Worm (Caenorhabditis elegans) whole organism, L2 larva: ENCODE measurements around the gene Y51B9A.6.

Experiments
- C34F6.9 ChIP-seq: fragments of 150-350 bp; optimal IDR thresholded peaks from 2 replicates; lab custom pipeline; 2014; ENCODE audit warnings: missing biosample characterization, missing genetic modification characterization
- F13H6.1 ChIP-seq: sonication (generic microtip); optimal IDR thresholded peaks from 2 replicates; lab custom pipeline; 2016; ENCODE audit warnings: missing genetic modification characterization, missing compliant biosample characterization
- R02D3.7 ChIP-seq: fragments of 150-350 bp; optimal IDR thresholded peaks from 2 replicates; lab custom pipeline; 2014; ENCODE audit warnings: missing biosample characterization, missing genetic modification characterization
- Y55F3AM.14 ChIP-seq: fragments of 200-800 bp; sonication (Bioruptor generic); optimal IDR thresholded peaks from 2 replicates; lab custom pipeline; 2018; ENCODE audit warnings: mild to moderate bottlenecking, missing genetic modification characterization, missing compliant biosample characterization
- ZK546.5 ChIP-seq: sonication (generic microtip); optimal IDR thresholded peaks from 2 replicates; lab custom pipeline; 2017; ENCODE audit warnings: missing biosample characterization, missing genetic modification characterization
- alr-1 ChIP-seq: fragments of 150-350 bp; optimal IDR thresholded peaks from 2 replicates; lab custom pipeline; 2014; ENCODE audit warnings: missing biosample characterization, missing genetic modification characterization
- aly-2 ChIP-seq: fragments of 150-350 bp; optimal IDR thresholded peaks from 2 replicates; lab custom pipeline; 2014; ENCODE audit warnings: missing biosample characterization, missing genetic modification characterization
- blmp-1 ChIP-seq: sonication (generic microtip); optimal IDR thresholded peaks from 2 replicates; lab custom pipeline; 2017; ENCODE audit warnings: missing genetic modification characterization, mild to moderate bottlenecking, missing compliant biosample characterization, antibody characterized with exemption, moderate library complexity; ENCODE audit not compliant: insufficient read depth
- ceh-16 ChIP-seq: fragments of 150-350 bp; optimal IDR thresholded peaks from 2 replicates; lab custom pipeline; 2014; ENCODE audit warnings: missing biosample characterization, missing genetic modification characterization
- ceh-82 ChIP-seq: fragments of 150-350 bp; optimal IDR thresholded peaks from 2 replicates; lab custom pipeline; 2014; ENCODE audit warnings: missing biosample characterization, missing genetic modification characterization
- crh-2 ChIP-seq: sonication (generic microtip); optimal IDR thresholded peaks from 2 replicates; lab custom pipeline; 2017; ENCODE audit warnings: missing biosample characterization, missing genetic modification characterization
- dmd-4 ChIP-seq: sonication (generic microtip); optimal IDR thresholded peaks from 2 replicates; lab custom pipeline; 2017; ENCODE audit warnings: missing biosample characterization, missing genetic modification characterization
- egl-27 ChIP-seq: sonication (generic microtip); optimal IDR thresholded peaks from 3 replicates; lab custom pipeline; 2017; ENCODE audit warnings: missing biosample characterization, missing genetic modification reagents, missing genetic modification characterization
- elt-1 ChIP-seq: fragments of 150-350 bp; optimal IDR thresholded peaks from 2 replicates; lab custom pipeline; 2014; ENCODE audit warnings: missing biosample characterization, missing genetic modification characterization
- fos-1 ChIP-seq: fragments of 150-350 bp; optimal IDR thresholded peaks from 2 replicates; lab custom pipeline; 2014; ENCODE audit warnings: missing biosample characterization, missing genetic modification characterization
- gmeb-1 ChIP-seq: fragments of 150-350 bp; optimal IDR thresholded peaks from 2 replicates; lab custom pipeline; 2014; ENCODE audit warnings: missing biosample characterization, missing genetic modification characterization
- lin-11 ChIP-seq: fragments of 150-350 bp; sonication (generic microtip); optimal IDR thresholded peaks from 2 replicates; lab custom pipeline; 2014; ENCODE audit warnings: missing biosample characterization, missing genetic modification characterization, inconsistent platforms, mixed read lengths
- lin-13 ChIP-seq: fragments of 150-350 bp; optimal IDR thresholded peaks from 2 replicates; lab custom pipeline; 2014; ENCODE audit warnings: missing biosample characterization, missing genetic modification reagents, missing genetic modification characterization
- lsy-2 ChIP-seq, 2 experiments: fragments of 150-350 bp in 1 of 2; sonication (generic microtip) in 1 of 2; optimal IDR thresholded peaks; 2 replicates each; lab custom pipeline; 2014 to 2017; ENCODE audit warnings: missing biosample characterization in 2 of 2, missing genetic modification characterization in 2 of 2
- mab-5 ChIP-seq: fragments of 150-350 bp; optimal IDR thresholded peaks from 2 replicates; lab custom pipeline; 2014; ENCODE audit warnings: missing biosample characterization, missing genetic modification characterization
- mdl-1 ChIP-seq, 2 experiments: fragments of 150-350 bp in 1 of 2; sonication (generic microtip) in 1 of 2; optimal IDR thresholded peaks; 2 replicates each; lab custom pipeline; 2017; ENCODE audit warnings: missing biosample characterization in 2 of 2, missing genetic modification characterization in 2 of 2
- nhr-11 ChIP-seq: fragments of 150-350 bp; optimal IDR thresholded peaks from 2 replicates; lab custom pipeline; 2014; ENCODE audit warnings: missing biosample characterization, missing genetic modification characterization
- nhr-129 ChIP-seq: fragments of 150-350 bp; optimal IDR thresholded peaks from 2 replicates; lab custom pipeline; 2014; ENCODE audit warnings: missing biosample characterization, missing genetic modification characterization
- nhr-21 ChIP-seq: fragments of 150-350 bp; optimal IDR thresholded peaks from 2 replicates; lab custom pipeline; 2014; ENCODE audit warnings: missing biosample characterization, missing genetic modification characterization
- nhr-237 ChIP-seq: fragments of 150-350 bp; optimal IDR thresholded peaks from 2 replicates; lab custom pipeline; 2014; ENCODE audit warnings: missing biosample characterization, missing genetic modification characterization
- nhr-25 ChIP-seq: fragments of 150-350 bp; sonication (generic microtip); optimal IDR thresholded peaks from 3 replicates; lab custom pipeline; 2014; ENCODE audit warnings: missing biosample characterization, missing genetic modification characterization
- nhr-6 ChIP-seq: fragments of 150-350 bp; optimal IDR thresholded peaks from 2 replicates; lab custom pipeline; 2014; ENCODE audit warnings: missing biosample characterization, missing genetic modification characterization
- nhr-77 ChIP-seq: fragments of 150-350 bp; optimal IDR thresholded peaks from 2 replicates; lab custom pipeline; 2014; ENCODE audit warnings: missing biosample characterization, missing genetic modification characterization
- peb-1 ChIP-seq: fragments of 150-350 bp; optimal IDR thresholded peaks from 2 replicates; lab custom pipeline; 2014; ENCODE audit warnings: missing biosample characterization, missing genetic modification characterization
- skn-1 ChIP-seq: sonication (generic microtip); optimal IDR thresholded peaks from 2 replicates; lab custom pipeline; 2017; ENCODE audit warnings: missing biosample characterization, missing genetic modification characterization
- sma-3 ChIP-seq: sonication (generic microtip); optimal IDR thresholded peaks from 2 replicates; lab custom pipeline; 2016; ENCODE audit warnings: missing genetic modification reagents, missing genetic modification characterization, missing compliant biosample characterization
- sma-9 ChIP-seq, 2 experiments: fragments of 150-350 bp in 1 of 2; sonication (generic microtip) in 1 of 2; optimal IDR thresholded peaks; 2 replicates each; lab custom pipeline; 2014 to 2016; ENCODE audit warnings: missing genetic modification characterization in 2 of 2, mild to moderate bottlenecking in 1 of 2, missing biosample characterization in 1 of 2, missing compliant biosample characterization in 1 of 2, missing genetic modification reagents in 1 of 2, moderate library complexity in 1 of 2
- snpc-4 ChIP-seq: fragments of 150-350 bp; optimal IDR thresholded peaks from 2 replicates; lab custom pipeline; 2014; ENCODE audit warnings: missing biosample characterization, missing genetic modification characterization
- unc-39 ChIP-seq: fragments of 150-350 bp; optimal IDR thresholded peaks from 2 replicates; lab custom pipeline; 2014; ENCODE audit warnings: missing biosample characterization, missing genetic modification characterization
- unc-55 ChIP-seq: fragments of 150-350 bp; sonication (generic microtip); optimal IDR thresholded peaks from 3 replicates; lab custom pipeline; 2014; ENCODE audit warnings: missing biosample characterization, missing genetic modification reagents, missing genetic modification characterization
- ztf-11 ChIP-seq: sonication (generic microtip); optimal IDR thresholded peaks from 2 replicates; lab custom pipeline; 2017; ENCODE audit warnings: missing biosample characterization, missing genetic modification characterization
- ztf-4 ChIP-seq: fragments of 150-350 bp; optimal IDR thresholded peaks from 2 replicates; lab custom pipeline; 2014; ENCODE audit warnings: missing biosample characterization, missing genetic modification characterization

Gene Y51B9A.6

DNA sequence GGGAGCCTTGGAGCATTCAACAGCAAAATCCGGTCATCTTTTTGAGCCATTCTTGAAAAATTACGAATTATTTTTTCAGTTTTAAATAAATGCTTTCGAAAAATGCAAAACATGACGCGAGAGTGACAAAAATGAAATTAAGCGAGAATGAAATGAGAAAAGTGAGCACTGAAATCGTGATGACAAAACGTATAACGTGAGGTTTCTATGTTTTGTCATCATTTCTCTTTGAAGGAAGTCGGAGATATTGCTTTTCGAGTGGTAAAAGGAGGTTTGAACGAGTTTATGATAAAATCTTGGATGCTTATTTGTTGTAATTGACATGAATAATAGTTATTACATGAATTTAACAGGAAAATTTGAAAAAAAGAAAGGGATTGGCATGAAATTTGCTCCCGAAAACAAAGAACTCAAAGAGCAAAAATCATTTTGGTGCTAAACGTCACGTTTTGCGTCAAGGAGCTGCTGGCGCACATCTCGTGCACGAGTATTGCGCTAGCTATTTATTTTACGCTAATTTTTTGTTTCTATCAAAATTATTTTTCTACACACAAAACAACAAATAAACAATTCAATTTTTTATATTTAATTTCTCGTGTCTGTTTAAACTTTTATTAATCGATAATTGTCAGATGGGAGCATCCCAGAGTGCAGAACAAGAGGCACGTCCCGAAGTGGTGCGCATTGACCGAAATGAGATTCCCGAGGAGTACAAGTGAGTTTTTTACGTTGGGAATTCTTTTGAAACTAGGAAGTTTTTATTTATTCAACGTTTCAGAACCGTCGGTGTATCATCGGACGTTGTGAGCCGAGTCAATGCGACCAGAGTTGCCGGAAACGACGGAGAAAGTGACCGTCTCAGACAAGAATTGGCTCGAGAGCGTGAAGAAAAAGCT, 13.6 kb upstream of the Y51B9A.6 start, which contains the start of the genes gss-1 and chch-3:
Gene gss-1, minus strand, starts transcription at position 51 of the 896 bp plus-strand sequence.
Gene chch-3, plus strand, starts transcription at position 633 of the 896 bp plus-strand sequence.
- TF ChIP-seq skn-1 (tag; lab: Kevin White, UChicago) (no peak), aly-2 (tag; lab: Kevin White, UChicago) (no peak), nhr-77 (no peak), gmeb-1 (peak; percentile 69), ZK546.5 (no peak), elt-1 (tag; lab: Kevin White, UChicago) (no peak), lin-11 (tag; lab: Kevin White, UChicago) (peak; percentile 1), ceh-16 (tag; lab: Kevin White, UChicago) (no peak), lsy-2 (tag; optimal IDR thresholded peaks at IDR 0.05; lab: Kevin White, UChicago) (peak; percentile 56 to 85), F13H6.1 (tag; lab: Kevin White, UChicago) (peak; percentile 24), ztf-4 (tag; lab: Kevin White, UChicago) (no peak), alr-1 (tag; lab: Kevin White, UChicago) (no peak), nhr-237 (no peak), nhr-11 (tag; lab: Kevin White, UChicago) (no peak), sma-9 (GFP tag; optimal IDR thresholded peaks at IDR 0.05; lab: Kevin White, UChicago) (peak; percentile 65), sma-9 (tag; optimal IDR thresholded peaks at IDR 0.05; lab: Kevin White, UChicago) (no peak), egl-27 (tag; lab: Kevin White, UChicago) (no peak), peb-1 (no peak), nhr-6 (no peak), unc-55 (GFP tag; lab: Kevin White, UChicago) (peak; percentile 75), sma-3 (GFP tag; lab: Kevin White, UChicago) (peak; percentile 14), ceh-82 (tag; lab: Kevin White, UChicago) (no peak), snpc-4 (tag; lab: Kevin White, UChicago) (peak; percentile 14), dmd-4 (tag; lab: Kevin White, UChicago) (no peak), blmp-1 (tag; lab: Kevin White, UChicago) (no peak), mdl-1 (tag; optimal IDR thresholded peaks at IDR 0.05; lab: Kevin White, UChicago) (no peak), fos-1 (tag; lab: Kevin White, UChicago) (peak; percentile 63), crh-2 (peak; percentile 58), mab-5 (tag; lab: Kevin White, UChicago) (peak; percentile 25), C34F6.9 (peak; percentile 85), nhr-25 (tag; lab: Kevin White, UChicago) (no peak), lin-13 (GFP tag; lab: Kevin White, UChicago) (peak; percentile 43), nhr-129 (peak; percentile 71), ztf-11 (tag; lab: Kevin White, UChicago) (no peak), R02D3.7 (tag; lab: Kevin White, UChicago) (no peak), Y55F3AM.14 (GFP tag; lab: Kevin White, UChicago) (no peak), nhr-21 (tag; lab: Kevin White, UChicago) (peak; percentile 13)

DNA sequence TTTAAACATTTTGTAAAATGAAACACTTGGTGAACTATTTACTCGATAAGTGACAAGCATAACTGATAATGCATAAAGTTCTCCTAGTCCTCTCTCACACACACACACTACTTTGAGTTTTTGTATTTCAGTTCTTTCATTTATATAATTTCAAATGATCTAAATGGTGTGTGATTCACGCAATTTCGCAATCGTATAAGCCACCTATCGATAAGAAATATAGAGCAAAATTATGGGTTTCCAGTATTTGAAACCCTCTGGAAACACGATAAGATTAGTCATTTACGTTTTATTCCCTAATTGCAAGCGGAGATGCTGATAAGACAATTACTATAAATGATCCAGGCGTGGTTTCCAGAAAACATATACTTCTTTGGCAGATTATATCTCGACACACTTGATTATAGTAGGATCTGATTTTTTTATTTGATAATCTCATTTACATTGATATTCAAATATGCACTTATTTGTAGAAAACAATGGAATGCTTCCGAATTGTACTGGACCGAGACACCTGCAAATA, 9.2 kb upstream of the Y51B9A.6 start, which contains the start of gene arrd-3:
Gene arrd-3, plus strand, starts transcription at position 473 of the 523 bp plus-strand sequence.
- TF ChIP-seq gmeb-1 (peak; percentile 7), aly-2 (tag; lab: Kevin White, UChicago) (no peak), ztf-4 (tag; lab: Kevin White, UChicago) (no peak), blmp-1 (tag; lab: Kevin White, UChicago) (no peak), R02D3.7 (tag; lab: Kevin White, UChicago) (no peak), fos-1 (tag; lab: Kevin White, UChicago) (peak; percentile 94), unc-39 (tag; lab: Kevin White, UChicago) (no peak), sma-9 (GFP tag; optimal IDR thresholded peaks at IDR 0.05; lab: Kevin White, UChicago) (peak; percentile 18), sma-9 (tag; optimal IDR thresholded peaks at IDR 0.05; lab: Kevin White, UChicago) (no peak), dmd-4 (tag; lab: Kevin White, UChicago) (no peak), mdl-1 (tag; optimal IDR thresholded peaks at IDR 0.05; lab: Kevin White, UChicago) (no peak)
